Fruit fly (Drosophila melanogaster): Measurements from ENCODE around the gene GatA.

The GatA gene

dm6 chr3R:19060173-19060572 is 31.5 kb upstream of the GatA start (continued):
- TF ChIP-seq ATbp (GFP tag; optimal IDR thresholded peaks at IDR 0.05) (peak; percentile 28), dmrt11E (tag; optimal IDR thresholded peaks at IDR 0.05) (no peak), CG30020 (tag; optimal IDR thresholded peaks at IDR 0.05) (no peak), fru (optimal IDR thresholded peaks at IDR 0.05) (no peak), stc (GFP tag; IDR thresholded peaks at IDR 0.05) (no peak), p53 (GFP tag; optimal IDR thresholded peaks at IDR 0.05) (no peak), slp2 (GFP tag; optimal IDR thresholded peaks at IDR 0.05) (no peak), MBD-R2 (GFP tag; IDR thresholded peaks at IDR 0.05) (no peak), CG14710 (tag; optimal IDR thresholded peaks at IDR 0.05) (no peak), CG11695 (GFP tag; IDR thresholded peaks at IDR 0.05) (no peak), ac (GFP tag; optimal IDR thresholded peaks at IDR 0.05) (no peak), en (GFP tag; optimal IDR thresholded peaks at IDR 0.05) (no peak), CG17328 (GFP tag; IDR thresholded peaks at IDR 0.05) (no peak), CG12659 (GFP tag; optimal IDR thresholded peaks at IDR 0.05) (no peak), Ravus (GFP tag; IDR thresholded peaks at IDR 0.05) (no peak), lab (GFP tag; optimal IDR thresholded peaks at IDR 0.05) (peak; percentile 17), tup (GFP tag; optimal IDR thresholded peaks at IDR 0.05) (no peak), chm (GFP tag; IDR thresholded peaks at IDR 0.05) (no peak), Taf1 (GFP tag; IDR thresholded peaks at IDR 0.05) (no peak), CG18476 (GFP tag; optimal IDR thresholded peaks at IDR 0.05) (no peak), fd102C (GFP tag; optimal IDR thresholded peaks at IDR 0.05) (no peak), row (GFP tag; IDR thresholded peaks at IDR 0.05) (no peak), unc-4 (GFP tag; IDR thresholded peaks at IDR 0.05; ENCODE audit: partially characterized antibody) (no peak), ci (GFP tag; IDR thresholded peaks at IDR 0.05) (no peak), vnd (GFP tag; IDR thresholded peaks at IDR 0.05; ENCODE audit: partially characterized antibody) (no peak), CG16863 (GFP tag; optimal IDR thresholded peaks at IDR 0.05) (no peak), ind (GFP tag; optimal IDR thresholded peaks at IDR 0.05) (no peak), B-H1 (GFP tag; IDR thresholded peaks at IDR 0.05) (no peak), zf30C (GFP tag; optimal IDR thresholded peaks at IDR 0.05) (no peak), CG7372 (GFP tag; IDR thresholded peaks at IDR 0.05) (no peak), tio (GFP tag; optimal IDR thresholded peaks at IDR 0.05) (no peak), dan (GFP tag; IDR thresholded peaks at IDR 0.05) (no peak), Drgx (GFP tag; IDR thresholded peaks at IDR 0.05) (no peak), CG3065 (GFP tag; optimal IDR thresholded peaks at IDR 0.05) (no peak), disco-r (GFP tag; optimal IDR thresholded peaks at IDR 0.05) (no peak), CG6683 (GFP tag; optimal IDR thresholded peaks at IDR 0.05) (no peak), CG6689 (GFP tag; IDR thresholded peaks at IDR 0.05) (no peak), sr (GFP tag; IDR thresholded peaks at IDR 0.05) (no peak), CG7556 (GFP tag; optimal IDR thresholded peaks at IDR 0.05) (no peak), CG1024 (GFP tag; IDR thresholded peaks at IDR 0.05) (no peak), Jarid2 (GFP tag; optimal IDR thresholded peaks at IDR 0.05) (no peak), zfh1 (GFP tag; IDR thresholded peaks at IDR 0.05) (no peak), dmrt99B (tag; optimal IDR thresholded peaks at IDR 0.05) (no peak), aop (GFP tag; IDR thresholded peaks at IDR 0.05) (no peak), slou (GFP tag; optimal IDR thresholded peaks at IDR 0.05) (no peak), Asciz (GFP tag; optimal IDR thresholded peaks at IDR 0.05) (peak; percentile 54), CG13296 (GFP tag; optimal IDR thresholded peaks at IDR 0.05) (no peak), sd (tag; optimal IDR thresholded peaks at IDR 0.05) (peak; percentile 30), CG7786 (GFP tag; optimal IDR thresholded peaks at IDR 0.05) (no peak), gro (GFP tag; optimal IDR thresholded peaks at IDR 0.05) (peak; percentile 12), Opbp (GFP tag; IDR thresholded peaks at IDR 0.05; ENCODE audit: partially characterized antibody) (no peak), GATAe (GFP tag; conservative IDR thresholded peaks at IDR 0.05) (no peak), CG7987 (GFP tag; optimal IDR thresholded peaks at IDR 0.05) (peak; percentile 17)
